Worm (Caenorhabditis elegans) whole organism, midembryonic: Measurements from ENCODE around the gene F26F2.3.

Experiments
- T22C8.4 ChIP-seq: fragments of 200-800 bp; sonication (Bioruptor generic); IDR thresholded peaks from 2 replicates; pipeline ENCODE4 v1.3.6; 2022; ENCODE audit warnings: missing genetic modification characterization, missing compliant biosample characterization
- cog-1 ChIP-seq: sonication (generic microtip); optimal IDR thresholded peaks from 2 replicates; lab custom pipeline; 2016; ENCODE audit warnings: missing genetic modification characterization, missing compliant biosample characterization
- flt-1 ChIP-seq: fragments of 200-800 bp; sonication (Bioruptor generic); IDR thresholded peaks from 2 replicates; pipeline ENCODE4 v1.3.6; 2022; ENCODE audit warnings: missing genetic modification characterization, missing compliant biosample characterization
- klf-2 ChIP-seq: fragments of 200-800 bp; sonication (Bioruptor generic); conservative IDR thresholded peaks from 2 replicates; pipeline ENCODE4 v1.3.6; 2022; ENCODE audit warnings: missing genetic modification reagents, missing genetic modification characterization, missing compliant biosample characterization
- med-1 ChIP-seq: sonication (generic microtip); optimal IDR thresholded peaks from 2 replicates; lab custom pipeline; 2017; ENCODE audit warnings: missing genetic modification characterization, mild to moderate bottlenecking, missing compliant biosample characterization, antibody characterized with exemption, missing genetic modification reagents; ENCODE audit not compliant: insufficient read depth
- ref-1 ChIP-seq: fragments of 200-800 bp; sonication (Bioruptor generic); conservative IDR thresholded peaks from 2 replicates; pipeline ENCODE4 v1.3.6; 2022; ENCODE audit warnings: missing genetic modification reagents, missing genetic modification characterization, missing compliant biosample characterization
- tab-1 ChIP-seq: fragments of 200-800 bp; sonication (Bioruptor generic); IDR thresholded peaks from 2 replicates; pipeline ENCODE4 v1.3.6; 2022; ENCODE audit warnings: missing genetic modification characterization, missing compliant biosample characterization
- ztf-23 ChIP-seq: fragments of 200-800 bp; sonication (Bioruptor generic); IDR thresholded peaks from 2 replicates; pipeline ENCODE4 v1.3.6; 2022; ENCODE audit warnings: missing genetic modification reagents, missing genetic modification characterization, missing compliant biosample characterization
- ztf-29 ChIP-seq: fragments of 200-800 bp; sonication (Bioruptor generic); IDR thresholded peaks from 2 replicates; pipeline ENCODE4 v1.3.6; 2022; ENCODE audit warnings: missing genetic modification reagents, missing genetic modification characterization, missing compliant biosample characterization

The F26F2.3 gene

ce11 chrV:20558270-20558669 lies 8.1 kb downstream of the F26F2.3 start, which contains the start of gene abf-4:
Gene abf-4 (minus strand): TSS chrV:20558370.
- TF ChIP-seq ref-1 (GFP tag; lab: Robert Waterston, UW) (no peak), T22C8.4 (no peak), med-1 (no peak), ztf-23 (GFP tag; lab: Robert Waterston, UW) (no peak), ztf-29 (GFP tag; lab: Robert Waterston, UW) (no peak), klf-2 (GFP tag; lab: Robert Waterston, UW) (no peak), tab-1 (GFP tag; lab: Robert Waterston, UW) (no peak), cog-1 (tag; lab: Kevin White, UChicago) (no peak), flt-1 (GFP tag; lab: Robert Waterston, UW) (no peak)

ce11 chrV:20556260-20556659 lies 10.1 kb downstream of the F26F2.3 start, which contains the start of gene Y38H6C.23:
Gene Y38H6C.23 (minus strand): TSS chrV:20556360.
- TF ChIP-seq T22C8.4 (no peak), klf-2 (GFP tag; lab: Robert Waterston, UW) (no peak), cog-1 (tag; lab: Kevin White, UChicago) (no peak), tab-1 (GFP tag; lab: Robert Waterston, UW) (no peak), med-1 (no peak)

ce11 chrV:20555120-20555519 lies 11.2 kb downstream of the F26F2.3 start, which contains the start of gene Y38H6C.21:
Gene Y38H6C.21 (minus strand): TSS chrV:20555267.
- TF ChIP-seq cog-1 (tag; lab: Kevin White, UChicago) = no peak
- TF ChIP-seq flt-1 (GFP tag; lab: Robert Waterston, UW) = no peak
- no peak for TF ChIP-seq T22C8.4
- no peak for TF ChIP-seq ztf-29 (GFP tag; lab: Robert Waterston, UW)
- TF ChIP-seq klf-2 (GFP tag; lab: Robert Waterston, UW) = no peak
- no peak for TF ChIP-seq ref-1 (GFP tag; lab: Robert Waterston, UW)
- no peak for TF ChIP-seq tab-1 (GFP tag; lab: Robert Waterston, UW)
- no peak for TF ChIP-seq ztf-23 (GFP tag; lab: Robert Waterston, UW)
- no peak for TF ChIP-seq med-1

DNA sequence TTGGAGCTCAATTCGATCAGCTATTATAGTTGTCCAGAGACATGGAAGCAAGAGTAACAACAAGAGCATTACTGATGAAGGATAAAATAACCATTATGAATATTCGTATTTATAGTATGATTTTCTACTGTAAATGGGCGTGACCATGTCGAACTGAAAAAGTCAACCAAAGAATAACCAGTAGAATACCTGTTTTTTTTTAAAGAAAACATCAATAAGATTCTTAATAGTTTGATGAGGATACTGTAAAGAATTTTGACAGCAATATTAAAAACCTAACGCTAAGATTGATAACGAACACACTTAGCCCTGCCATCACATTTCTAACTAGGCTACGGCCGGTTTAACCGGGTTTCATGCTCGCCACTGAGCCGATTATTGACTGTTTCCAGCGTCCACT lies 13.4 kb downstream of the F26F2.3 start, which contains the start of gene vmo-1:
Gene vmo-1 (minus strand): TSS at position 101 of the 400 bp plus-strand sequence.
- TF ChIP-seq tab-1 (GFP tag; lab: Robert Waterston, UW) (no peak), med-1 (no peak), ref-1 (GFP tag; lab: Robert Waterston, UW) (no peak), cog-1 (tag; lab: Kevin White, UChicago) (no peak), klf-2 (GFP tag; lab: Robert Waterston, UW) (no peak), ztf-29 (GFP tag; lab: Robert Waterston, UW) (no peak), T22C8.4 (no peak), flt-1 (GFP tag; lab: Robert Waterston, UW) (no peak), ztf-23 (GFP tag; lab: Robert Waterston, UW) (no peak)

DNA sequence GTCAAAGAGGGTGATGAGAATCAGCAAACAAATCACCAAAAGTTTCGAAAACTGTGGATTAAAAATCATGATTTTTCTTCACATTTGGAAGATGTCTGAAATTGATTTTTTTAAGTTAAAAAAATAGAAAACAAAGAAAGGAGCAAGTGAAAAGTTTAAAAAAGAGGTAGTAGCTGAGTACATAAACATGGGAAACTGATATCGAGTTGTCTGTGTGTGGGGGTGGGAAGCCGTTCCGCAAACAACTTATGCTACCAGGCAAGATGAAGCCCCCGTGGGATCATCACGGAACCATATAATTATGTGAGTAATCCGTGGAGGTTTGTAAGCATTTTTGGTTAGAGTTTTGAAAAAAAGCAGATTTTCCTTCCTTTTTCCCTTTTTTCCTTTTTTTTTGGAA lies 15.3 kb downstream of the F26F2.3 start, which contains the start of gene Y38H6C.20:
Gene Y38H6C.20 (minus strand): TSS at position 101 of the 400 bp plus-strand sequence.
- TF ChIP-seq T22C8.4 (no peak), med-1 (no peak), flt-1 (GFP tag; lab: Robert Waterston, UW) (no peak), ref-1 (GFP tag; lab: Robert Waterston, UW) (no peak), tab-1 (GFP tag; lab: Robert Waterston, UW) (no peak), ztf-29 (GFP tag; lab: Robert Waterston, UW) (no peak), ztf-23 (GFP tag; lab: Robert Waterston, UW) (no peak), cog-1 (tag; lab: Kevin White, UChicago) (no peak), klf-2 (GFP tag; lab: Robert Waterston, UW) (no peak)

DNA sequence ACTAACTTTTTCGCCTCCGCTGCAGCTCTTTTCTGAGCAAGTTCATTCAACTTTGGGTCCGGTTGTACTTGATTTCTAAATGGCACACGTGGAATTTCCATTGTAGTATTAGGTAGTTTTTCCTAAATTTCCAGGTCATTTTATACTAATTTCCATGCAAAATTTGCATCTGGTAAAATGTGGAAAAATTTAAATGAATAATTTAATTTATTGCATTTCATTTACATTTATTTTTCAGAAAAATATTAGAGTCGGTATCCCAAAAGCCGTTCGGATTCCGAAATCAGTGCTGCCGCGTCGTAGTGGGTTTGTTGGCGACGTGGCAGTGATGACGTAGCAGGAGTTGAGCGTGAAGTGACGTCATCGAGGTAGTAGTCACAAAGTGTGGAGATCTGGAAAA lies 19.3 kb downstream of the F26F2.3 start, which contains the start of gene Y38H6C.18:
Gene Y38H6C.18 (minus strand): TSS at position 101 of the 400 bp plus-strand sequence.
- no peak for TF ChIP-seq cog-1 (tag; lab: Kevin White, UChicago)
- no peak for TF ChIP-seq flt-1 (GFP tag; lab: Robert Waterston, UW)
- TF ChIP-seq ztf-23 (GFP tag; lab: Robert Waterston, UW) = no peak
- TF ChIP-seq ref-1 (GFP tag; lab: Robert Waterston, UW) = no peak
- no peak for TF ChIP-seq T22C8.4
- TF ChIP-seq ztf-29 (GFP tag; lab: Robert Waterston, UW) = no peak
- no peak for TF ChIP-seq klf-2 (GFP tag; lab: Robert Waterston, UW)
- no peak for TF ChIP-seq med-1
- TF ChIP-seq tab-1 (GFP tag; lab: Robert Waterston, UW) = no peak

DNA sequence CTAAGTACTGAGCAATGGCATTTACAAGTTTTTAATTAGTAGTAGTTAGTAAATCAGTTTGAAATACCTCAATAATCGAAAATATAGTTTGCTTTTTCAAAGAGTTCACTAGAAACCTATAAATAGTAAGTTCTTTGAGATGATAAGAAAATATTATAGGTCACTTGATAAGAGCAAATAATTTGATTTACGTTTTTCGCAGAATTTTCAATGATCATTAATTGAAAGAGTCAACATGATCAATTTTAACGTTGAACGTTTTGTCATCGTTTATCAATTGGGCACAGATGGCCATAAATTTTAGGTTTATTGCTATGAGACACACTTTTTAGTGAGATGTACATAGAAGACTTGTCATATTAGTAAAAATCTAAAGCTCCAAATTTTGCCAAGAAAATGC lies 20.6 kb downstream of the F26F2.3 start:
- TF ChIP-seq ztf-29 (GFP tag; lab: Robert Waterston, UW) (no peak), ztf-23 (GFP tag; lab: Robert Waterston, UW) (no peak), T22C8.4 (no peak), flt-1 (GFP tag; lab: Robert Waterston, UW) (no peak)

DNA sequence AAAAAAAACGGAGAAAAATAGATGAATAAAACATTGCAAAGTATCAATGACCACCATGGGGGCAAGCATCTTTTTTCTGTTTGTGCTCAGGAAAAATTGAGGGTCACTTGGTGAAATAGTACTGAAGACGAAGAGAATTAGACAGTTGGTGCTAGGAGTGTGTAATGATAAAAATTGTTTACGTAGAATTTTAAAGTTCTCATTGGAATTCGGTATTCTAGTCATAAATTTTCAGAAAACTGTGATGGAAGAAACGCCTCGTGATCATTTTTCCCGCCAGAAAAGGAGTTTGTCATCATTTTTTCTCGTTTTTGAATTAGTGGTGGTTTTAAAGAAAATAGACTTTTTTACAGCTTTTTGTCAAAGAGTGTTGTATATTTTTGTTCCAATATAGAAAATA lies 21.7 kb downstream of the F26F2.3 start:
- TF ChIP-seq klf-2 (GFP tag; lab: Robert Waterston, UW) = no peak
- no peak for TF ChIP-seq cog-1 (tag; lab: Kevin White, UChicago)
- no peak for TF ChIP-seq ref-1 (GFP tag; lab: Robert Waterston, UW)

ce11 chrV:20544092-20544491 lies 22.3 kb downstream of the F26F2.3 start, which contains the start of gene slc-36.3:
Gene slc-36.3 (minus strand): TSS chrV:20544192.
- TF ChIP-seq tab-1 (GFP tag; lab: Robert Waterston, UW) = no peak
- TF ChIP-seq flt-1 (GFP tag; lab: Robert Waterston, UW) = no peak
- no peak for TF ChIP-seq T22C8.4
- no peak for TF ChIP-seq cog-1 (tag; lab: Kevin White, UChicago)
- TF ChIP-seq ref-1 (GFP tag; lab: Robert Waterston, UW) = no peak
- TF ChIP-seq klf-2 (GFP tag; lab: Robert Waterston, UW) = no peak
- no peak for TF ChIP-seq ztf-29 (GFP tag; lab: Robert Waterston, UW)
- TF ChIP-seq ztf-23 (GFP tag; lab: Robert Waterston, UW) = no peak
- no peak for TF ChIP-seq med-1

DNA sequence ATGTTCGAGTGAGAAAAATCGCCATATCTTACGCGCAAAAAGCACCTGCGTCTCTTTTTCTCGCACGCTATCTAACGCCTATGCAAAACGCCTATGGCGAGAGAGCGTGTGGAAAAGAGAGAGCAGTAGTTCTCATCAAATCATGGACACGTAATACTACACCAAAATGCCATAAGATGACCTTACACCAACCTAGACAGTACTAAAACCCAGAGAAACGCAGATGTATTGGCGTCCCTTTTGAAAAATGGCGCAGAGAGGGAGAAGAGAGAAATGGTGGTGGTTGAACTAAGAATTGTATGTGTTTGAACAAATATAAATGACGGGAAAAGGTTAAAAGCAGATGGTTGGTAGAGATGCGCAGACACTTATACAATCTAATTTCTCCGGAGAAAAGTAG lies 27.3 kb downstream of the F26F2.3 start, which contains the start of gene Y38H6C.16:
Gene Y38H6C.16 (minus strand): TSS at position 293 of the 400 bp plus-strand sequence.
- TF ChIP-seq cog-1 (tag; lab: Kevin White, UChicago) (no peak), klf-2 (GFP tag; lab: Robert Waterston, UW) (no peak), T22C8.4 (no peak), med-1 (no peak), ztf-29 (GFP tag; lab: Robert Waterston, UW) (no peak), flt-1 (GFP tag; lab: Robert Waterston, UW) (no peak), ref-1 (GFP tag; lab: Robert Waterston, UW) (no peak), ztf-23 (GFP tag; lab: Robert Waterston, UW) (no peak)
